Fruit fly (Drosophila melanogaster) whole organism, embryonic: ENCODE data around the gene CG33107.

Experiments
- Bdp1 ChIP-seq: fragments of 200-800 bp; sonication (Bioruptor generic); optimal IDR thresholded peaks from 3 replicates; lab custom pipeline; 2016; ENCODE audit warnings: missing biosample characterization, missing genetic modification characterization
- CG10959 ChIP-seq: fragments of 200-800 bp; sonication (Bioruptor generic); IDR thresholded peaks from 2 replicates; pipeline ENCODE4 v1.3.6; 2022; ENCODE audit warnings: missing biosample characterization, missing genetic modification characterization
- CG11723 ChIP-seq: fragments of 200-800 bp; sonication (Bioruptor generic); optimal IDR thresholded peaks from 2 replicates; lab custom pipeline; 2017; ENCODE audit warnings: missing biosample characterization, mild to moderate bottlenecking, missing genetic modification characterization
- CG13424 ChIP-seq: fragments of 200-800 bp; sonication (Bioruptor generic); optimal IDR thresholded peaks from 2 replicates; lab custom pipeline; 2019; ENCODE audit warnings: missing biosample characterization, mild to moderate bottlenecking, missing genetic modification characterization, moderate library complexity
- CG15696 ChIP-seq: fragments of 200-800 bp; sonication (Bioruptor generic); optimal IDR thresholded peaks from 2 replicates; lab custom pipeline; 2019; ENCODE audit warnings: missing biosample characterization, mild to moderate bottlenecking, missing genetic modification characterization, moderate library complexity
- CG1602 ChIP-seq: fragments of 200-800 bp; sonication (Bioruptor generic); optimal IDR thresholded peaks from 3 replicates; lab custom pipeline; 2016; ENCODE audit warnings: missing biosample characterization, missing genetic modification characterization
- CG1792 ChIP-seq: fragments of 200-800 bp; sonication (Bioruptor generic); optimal IDR thresholded peaks from 2 replicates; lab custom pipeline; 2016; ENCODE audit warnings: missing biosample characterization, missing genetic modification characterization
- CG18476 ChIP-seq: fragments of 200-800 bp; sonication (Bioruptor generic); optimal IDR thresholded peaks from 2 replicates; lab custom pipeline; 2016; ENCODE audit warnings: missing biosample characterization, mild to moderate bottlenecking, missing genetic modification characterization
- CG2712 ChIP-seq: fragments of 200-800 bp; optimal IDR thresholded peaks from 3 replicates; lab custom pipeline; 2019; ENCODE audit warnings: missing biosample characterization, mild to moderate bottlenecking, missing genetic modification characterization, moderate library complexity
- CG3838 ChIP-seq: fragments of 200-800 bp; sonication (Bioruptor generic); optimal IDR thresholded peaks from 3 replicates; lab custom pipeline; 2016; ENCODE audit warnings: missing biosample characterization, missing genetic modification characterization
- CG3847 ChIP-seq: fragments of 200-800 bp; sonication (Bioruptor generic); IDR thresholded peaks from 2 replicates; pipeline ENCODE4 v1.3.6; 2022; ENCODE audit warnings: missing biosample characterization, missing genetic modification characterization
- CG4707 ChIP-seq: fragments of 200-800 bp; sonication (Bioruptor generic); optimal IDR thresholded peaks from 2 replicates; lab custom pipeline; 2018; ENCODE audit warnings: missing biosample characterization, mild to moderate bottlenecking, missing genetic modification characterization, moderate library complexity
- CG5245 ChIP-seq: fragments of 200-800 bp; sonication (Bioruptor generic); optimal IDR thresholded peaks from 3 replicates; lab custom pipeline; 2016; ENCODE audit warnings: missing biosample characterization, missing genetic modification characterization
- CG6654 ChIP-seq: fragments of 200-800 bp; sonication (Bioruptor generic); optimal IDR thresholded peaks from 2 replicates; lab custom pipeline; 2017; ENCODE audit warnings: missing biosample characterization, mild to moderate bottlenecking, missing genetic modification characterization
- CG7556 ChIP-seq: fragments of 200-800 bp; sonication (Bioruptor generic); optimal IDR thresholded peaks from 2 replicates; lab custom pipeline; 2017; ENCODE audit warnings: missing biosample characterization, mild to moderate bottlenecking, missing genetic modification characterization
- CG7786 ChIP-seq: fragments of 200-800 bp; sonication (Bioruptor generic); optimal IDR thresholded peaks from 2 replicates; lab custom pipeline; 2016; ENCODE audit warnings: missing biosample characterization, missing genetic modification characterization
- CG7987 ChIP-seq: fragments of 200-800 bp; sonication (Bioruptor generic); optimal IDR thresholded peaks from 2 replicates; lab custom pipeline; 2018; ENCODE audit warnings: missing biosample characterization, mild to moderate bottlenecking, missing genetic modification characterization, moderate library complexity
- CG8388 ChIP-seq: fragments of 200-800 bp; sonication (Bioruptor generic); optimal IDR thresholded peaks from 2 replicates; lab custom pipeline; 2019; ENCODE audit warnings: missing biosample characterization, mild to moderate bottlenecking, missing genetic modification characterization, moderate library complexity
- CG8944 ChIP-seq: fragments of 200-800 bp; sonication (Bioruptor generic); optimal IDR thresholded peaks from 3 replicates; lab custom pipeline; 2016; ENCODE audit warnings: missing biosample characterization, missing genetic modification characterization
- CG9727 ChIP-seq: fragments of 200-800 bp; sonication (Bioruptor generic); optimal IDR thresholded peaks from 3 replicates; lab custom pipeline; 2017; ENCODE audit warnings: missing biosample characterization, mild to moderate bottlenecking, missing genetic modification characterization
- CTCF ChIP-seq: fragments of 200-800 bp; sonication (Bioruptor generic); optimal IDR thresholded peaks from 2 replicates; lab custom pipeline; 2017; ENCODE audit warnings: missing biosample characterization, mild to moderate bottlenecking, missing genetic modification characterization, moderate library complexity
- D ChIP-seq, 2 experiments: fragments of 200-800 bp in 1 of 2; fragments of >200 bp in 1 of 2; sonication (Bioruptor generic) in 1 of 2; optimal IDR thresholded peaks; 2 replicates in 1 of 2; 3 replicates in 1 of 2; lab custom pipeline; 2017; ENCODE audit warnings: mild to moderate bottlenecking in 1 of 2, missing biosample characterization in 1 of 2, missing genetic modification characterization in 1 of 2, missing genetic modification reagents in 1 of 2
- Dek ChIP-seq: fragments of 200-800 bp; sonication (Bioruptor generic); optimal IDR thresholded peaks from 3 replicates; lab custom pipeline; 2019; ENCODE audit warnings: missing biosample characterization, mild to moderate bottlenecking, missing genetic modification characterization, moderate library complexity
- Dll ChIP-seq: fragments of 200-800 bp; sonication (Bioruptor generic); IDR thresholded peaks from 4 replicates; pipeline ENCODE4 v1.3.6; 2022; ENCODE audit warnings: missing biosample characterization, missing genetic modification characterization; ENCODE audit not compliant: partially characterized antibody
- Dref ChIP-seq: fragments of 200-800 bp; sonication (Bioruptor generic); IDR thresholded peaks from 2 replicates; pipeline ENCODE4 v1.3.6; 2022; ENCODE audit warnings: missing biosample characterization, missing genetic modification characterization
- Elba2 ChIP-seq: fragments of 200-800 bp; sonication (Bioruptor generic); optimal IDR thresholded peaks from 3 replicates; lab custom pipeline; 2016; ENCODE audit warnings: missing biosample characterization, missing genetic modification characterization
- Fer3 ChIP-seq: fragments of 200-800 bp; sonication (Bioruptor generic); optimal IDR thresholded peaks from 2 replicates; lab custom pipeline; 2018; ENCODE audit warnings: missing biosample characterization, mild to moderate bottlenecking, missing genetic modification characterization, moderate library complexity
- HHEX ChIP-seq: fragments of 200-800 bp; sonication (Bioruptor generic); optimal IDR thresholded peaks from 3 replicates; lab custom pipeline; 2017; ENCODE audit warnings: missing biosample characterization, mild to moderate bottlenecking, missing genetic modification characterization, missing genetic modification reagents
- Hr3 ChIP-seq: fragments of 200-800 bp; sonication (Bioruptor generic); optimal IDR thresholded peaks from 3 replicates; lab custom pipeline; 2016; ENCODE audit warnings: missing biosample characterization, missing genetic modification characterization
- Mrtf ChIP-seq: fragments of 200-800 bp; sonication (Bioruptor generic); IDR thresholded peaks from 3 replicates; pipeline ENCODE4 v1.3.6; 2022; ENCODE audit warnings: missing biosample characterization, missing genetic modification characterization
- PHDP ChIP-seq: fragments of 200-800 bp; sonication (Bioruptor generic); optimal IDR thresholded peaks from 3 replicates; lab custom pipeline; 2018; ENCODE audit warnings: missing biosample characterization, mild to moderate bottlenecking, missing genetic modification characterization, moderate library complexity
- Rx ChIP-seq: fragments of 200-800 bp; sonication (Bioruptor generic); IDR thresholded peaks from 2 replicates; pipeline ENCODE4 v1.3.6; 2022; ENCODE audit warnings: missing biosample characterization, missing genetic modification characterization
- Six4 ChIP-seq: fragments of 200-800 bp; sonication (Bioruptor generic); optimal IDR thresholded peaks from 2 replicates; lab custom pipeline; 2016; ENCODE audit warnings: missing biosample characterization, missing genetic modification characterization
- Xbp1 ChIP-seq: fragments of 200-800 bp; sonication (Bioruptor generic); optimal IDR thresholded peaks from 3 replicates; lab custom pipeline; 2016; ENCODE audit warnings: missing biosample characterization, mild to moderate bottlenecking, missing genetic modification characterization
- al ChIP-seq: fragments of 200-800 bp; sonication (Bioruptor generic); IDR thresholded peaks from 2 replicates; pipeline ENCODE4 v1.3.6; 2022; ENCODE audit warnings: missing biosample characterization, missing genetic modification characterization
- bab2 ChIP-seq: fragments of 200-800 bp; sonication (Bioruptor generic); optimal IDR thresholded peaks from 2 replicates; lab custom pipeline; 2016; ENCODE audit warnings: missing biosample characterization, missing genetic modification characterization
- corto ChIP-seq: fragments of 200-800 bp; sonication (Bioruptor generic); optimal IDR thresholded peaks from 2 replicates; lab custom pipeline; 2016; ENCODE audit warnings: missing biosample characterization, mild to moderate bottlenecking, missing genetic modification characterization, moderate library complexity
- disco-r ChIP-seq: fragments of 200-800 bp; sonication (Bioruptor generic); optimal IDR thresholded peaks from 2 replicates; lab custom pipeline; 2016; ENCODE audit warnings: missing biosample characterization, missing genetic modification characterization
- fd3F ChIP-seq: fragments of 200-800 bp; sonication (Bioruptor generic); optimal IDR thresholded peaks from 2 replicates; lab custom pipeline; 2018; ENCODE audit warnings: missing biosample characterization, mild to moderate bottlenecking, missing genetic modification characterization, moderate library complexity
- fru ChIP-seq: fragments of >200 bp; optimal IDR thresholded peaks from 2 replicates; lab custom pipeline; 2017
- gcm ChIP-seq: fragments of 200-800 bp; sonication (Bioruptor generic); optimal IDR thresholded peaks from 2 replicates; lab custom pipeline; 2019; ENCODE audit warnings: missing biosample characterization, mild to moderate bottlenecking, missing genetic modification characterization, moderate library complexity
- gcm2 ChIP-seq: fragments of 200-800 bp; sonication (Bioruptor generic); optimal IDR thresholded peaks from 2 replicates; lab custom pipeline; 2016; ENCODE audit warnings: missing biosample characterization, missing genetic modification characterization
- gfzf ChIP-seq: fragments of 200-800 bp; sonication (Bioruptor generic); optimal IDR thresholded peaks from 2 replicates; lab custom pipeline; 2016; ENCODE audit warnings: missing biosample characterization, mild to moderate bottlenecking, missing genetic modification characterization, moderate library complexity
- insv ChIP-seq, 2 experiments: fragments of 200-800 bp; sonication (Bioruptor generic); optimal IDR thresholded peaks; 3 replicates each; lab custom pipeline; 2016 to 2018; ENCODE audit warnings: missing biosample characterization in 2 of 2, missing genetic modification characterization in 2 of 2
- nerfin-2 ChIP-seq: fragments of 200-800 bp; sonication (Bioruptor generic); IDR thresholded peaks from 2 replicates; pipeline ENCODE4 v1.3.6; 2022; ENCODE audit warnings: missing biosample characterization, missing genetic modification characterization; ENCODE audit not compliant: partially characterized antibody
- otp ChIP-seq: fragments of 200-800 bp; sonication (Bioruptor generic); IDR thresholded peaks from 3 replicates; pipeline ENCODE4, ENCODE4 v1.3.6; 2022; ENCODE audit warnings: missing biosample characterization, missing genetic modification characterization
- p53 ChIP-seq: fragments of 200-800 bp; sonication (Bioruptor generic); optimal IDR thresholded peaks from 2 replicates; lab custom pipeline; 2016; ENCODE audit warnings: missing biosample characterization, missing genetic modification characterization
- repo ChIP-seq: fragments of 200-800 bp; sonication (Bioruptor generic); optimal IDR thresholded peaks from 2 replicates; lab custom pipeline; 2016; ENCODE audit warnings: missing biosample characterization, missing genetic modification characterization
- ttk ChIP-seq: fragments of 200-800 bp; sonication (Bioruptor generic); IDR thresholded peaks from 2 replicates; pipeline ENCODE4 v2.1.2; 2022; ENCODE audit warnings: missing biosample characterization, missing genetic modification characterization
- wor ChIP-seq: fragments of 200-800 bp; sonication (Bioruptor generic); IDR thresholded peaks from 2 replicates; pipeline ENCODE4 v1.3.6; 2022; ENCODE audit warnings: missing biosample characterization, missing genetic modification characterization

The CG33107 gene

DNA sequence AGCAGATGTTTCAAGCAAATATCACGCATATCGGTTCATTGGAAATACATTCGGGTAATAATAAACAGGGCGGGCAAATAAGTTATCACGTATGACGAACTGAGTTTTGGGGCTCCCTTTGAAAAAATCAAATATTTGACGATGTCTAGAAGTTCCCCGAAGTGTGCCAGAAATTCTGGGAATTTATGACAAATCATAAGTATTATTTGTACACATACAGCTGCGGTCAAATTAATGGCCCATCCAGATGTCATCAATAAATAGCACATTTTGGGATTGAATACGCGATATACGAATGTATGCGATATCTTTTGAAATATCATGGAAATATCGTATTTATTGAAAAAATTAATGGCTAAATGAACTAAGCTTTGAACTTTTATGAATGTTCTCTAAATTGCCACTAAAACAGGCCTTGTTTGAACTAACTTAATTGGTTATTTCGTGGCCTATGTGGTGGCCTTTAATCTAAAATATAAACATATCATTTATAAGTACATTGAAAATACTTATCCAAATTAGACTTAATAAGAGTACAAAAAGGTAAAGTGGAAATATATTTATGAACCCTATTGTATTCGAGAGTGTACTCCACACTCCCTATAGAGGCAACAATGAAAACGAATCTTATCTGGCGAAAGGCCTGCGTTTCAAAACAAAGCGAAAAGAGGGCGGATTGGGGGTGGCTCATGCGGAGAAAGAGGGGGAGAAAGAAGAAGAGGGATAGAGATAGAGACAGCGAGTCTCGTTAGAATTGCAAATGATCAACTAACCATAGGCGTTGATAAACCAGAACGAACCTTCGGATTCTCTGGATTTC is 41.2 kb upstream of the CG33107 start (continued):
- TF ChIP-seq Dref (GFP tag; lab: Robert Waterston, UW), result no peak
- TF ChIP-seq Elba2, result no peak
- peak; percentile 38 for TF ChIP-seq gcm (GFP tag; lab: Kevin White, UChicago)
- TF ChIP-seq CG6654 (GFP tag; lab: Kevin White, UChicago), result no peak
- TF ChIP-seq CG5245 (GFP tag; lab: Kevin White, UChicago), result no peak
- TF ChIP-seq insv (GFP tag; optimal IDR thresholded peaks at IDR 0.05; lab: Kevin White, UChicago), result no peak
- no peak for TF ChIP-seq CG15696 (tag; lab: Kevin White, UChicago)
- no peak for TF ChIP-seq Six4 (GFP tag; lab: Kevin White, UChicago)
- TF ChIP-seq otp (GFP tag; lab: Robert Waterston, UW), result 0 out of 3 replicates have a peak, but pooled peaks have one; percentile 16
- no peak for TF ChIP-seq CG4707 (GFP tag; lab: Kevin White, UChicago)
- no peak for TF ChIP-seq CG7987
- TF ChIP-seq CG3838 (GFP tag; lab: Kevin White, UChicago), result no peak
- TF ChIP-seq bab2 (GFP tag; lab: Kevin White, UChicago), result no peak
- no peak for TF ChIP-seq fd3F (GFP tag; lab: Kevin White, UChicago)
- no peak for TF ChIP-seq CG7786 (GFP tag; lab: Kevin White, UChicago)
- TF ChIP-seq al (GFP tag; lab: Robert Waterston, UW), result no peak
- no peak for TF ChIP-seq CG10959
- no peak for TF ChIP-seq CG8944 (GFP tag; lab: Kevin White, UChicago)
- no peak for TF ChIP-seq CG18476
- TF ChIP-seq Xbp1 (GFP tag; lab: Kevin White, UChicago), result peak; percentile 26
- TF ChIP-seq CG8388 (GFP tag; lab: Kevin White, UChicago), result peak; percentile 71
- peak; percentile 65 for TF ChIP-seq CG7556 (GFP tag; lab: Kevin White, UChicago)
- no peak for TF ChIP-seq CTCF
- TF ChIP-seq repo (GFP tag; lab: Kevin White, UChicago), result no peak
- peak; percentile 30 for TF ChIP-seq corto
- TF ChIP-seq CG13424 (tag; lab: Kevin White, UChicago), result peak; percentile 46
- TF ChIP-seq CG2712 (tag; lab: Kevin White, UChicago), result peak; percentile 74
- no peak for TF ChIP-seq D (optimal IDR thresholded peaks at IDR 0.05; lab: Kevin White, UChicago)
- peak; percentile 76 for TF ChIP-seq D (GFP tag; optimal IDR thresholded peaks at IDR 0.05; lab: Kevin White, UChicago)
- no peak for TF ChIP-seq Dll (GFP tag; lab: Robert Waterston, UW)
- TF ChIP-seq Dek (tag; lab: Kevin White, UChicago), result no peak
- TF ChIP-seq Fer3 (tag; lab: Kevin White, UChicago), result no peak
- peak; percentile 41 for TF ChIP-seq HHEX (GFP tag; lab: Kevin White, UChicago)
- TF ChIP-seq wor (GFP tag; lab: Robert Waterston, UW), result no peak
- no peak for TF ChIP-seq p53 (GFP tag; lab: Kevin White, UChicago)
- TF ChIP-seq Hr3 (GFP tag; lab: Kevin White, UChicago), result peak; percentile 28
- TF ChIP-seq fru (lab: Kevin White, UChicago), result no peak
- no peak for TF ChIP-seq Mrtf (GFP tag; lab: Robert Waterston, UW)
- no peak for TF ChIP-seq CG1792
- no peak for TF ChIP-seq Bdp1 (GFP tag; lab: Kevin White, UChicago)
- TF ChIP-seq gcm2, result no peak
- TF ChIP-seq ttk (GFP tag; lab: Robert Waterston, UW), result no peak
- peak; percentile 8 for TF ChIP-seq CG11723
- no peak for TF ChIP-seq Rx
- TF ChIP-seq nerfin-2 (GFP tag; lab: Robert Waterston, UW), result no peak
- TF ChIP-seq gfzf, result no peak
- TF ChIP-seq CG1602 (GFP tag; lab: Kevin White, UChicago), result peak; percentile 42
- TF ChIP-seq disco-r (GFP tag; lab: Kevin White, UChicago), result no peak
- peak; percentile 46 for TF ChIP-seq PHDP (tag; lab: Kevin White, UChicago)
- 0 out of 2 replicates have a peak, but pooled peaks have one; percentile 14 for TF ChIP-seq CG3847 (GFP tag; lab: Robert Waterston, UW)
- TF ChIP-seq CG9727 (GFP tag; lab: Kevin White, UChicago), result peak; percentile 66
